Fruit fly (Drosophila melanogaster): ENCODE data around the gene CG33509.

CG33509 gene

DNA sequence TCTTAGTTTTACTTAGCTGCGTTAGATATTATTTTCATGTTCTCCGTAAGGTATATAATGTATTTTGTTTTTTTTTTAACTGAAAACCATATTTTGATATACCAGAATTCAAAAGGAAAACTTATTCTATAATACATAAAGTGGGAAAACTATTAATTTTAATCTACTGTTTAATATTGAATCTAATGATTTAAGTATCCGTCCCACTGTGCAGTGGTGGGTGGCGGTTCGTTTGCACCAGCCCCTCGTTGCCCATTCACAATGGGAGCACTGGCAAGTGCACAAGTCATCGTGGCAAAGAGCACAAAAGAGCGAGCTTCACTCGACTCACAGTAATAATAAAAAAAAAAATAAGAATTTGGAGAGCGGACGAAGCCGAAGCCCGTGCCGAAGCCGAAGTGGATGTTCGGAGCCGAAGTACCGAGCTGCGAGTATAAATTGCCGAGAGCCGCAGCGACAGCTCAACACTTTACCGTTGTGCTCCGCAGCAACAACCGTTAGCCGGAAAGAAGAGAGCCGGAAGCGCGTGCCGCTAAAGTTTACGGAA is 10.2 kb upstream of the CG33509 start, which contains the start of gene CG34136 (continued):
- TF ChIP-seq CG7928 (GFP tag; optimal IDR thresholded peaks at IDR 0.05) = no peak
- TF ChIP-seq tup (GFP tag; optimal IDR thresholded peaks at IDR 0.05) = no peak
- peak; percentile 11 for TF ChIP-seq CG15479 (GFP tag; optimal IDR thresholded peaks at IDR 0.05)
- no peak for TF ChIP-seq zen (tag; optimal IDR thresholded peaks at IDR 0.05)
- TF ChIP-seq CG3838 (GFP tag; optimal IDR thresholded peaks at IDR 0.05) = no peak
- no peak for TF ChIP-seq rib (GFP tag; IDR thresholded peaks at IDR 0.05)
- no peak for TF ChIP-seq CG11504 (tag; optimal IDR thresholded peaks at IDR 0.05)
- peak; percentile 18 for TF ChIP-seq Abd-B (GFP tag; optimal IDR thresholded peaks at IDR 0.05)
- no peak for TF ChIP-seq Mrtf (GFP tag; IDR thresholded peaks at IDR 0.05)
- no peak for TF ChIP-seq CG11696 (GFP tag; IDR thresholded peaks at IDR 0.05)
- peak; percentile 19 for TF ChIP-seq HHEX (GFP tag; optimal IDR thresholded peaks at IDR 0.05)
- TF ChIP-seq CG3726 (GFP tag; IDR thresholded peaks at IDR 0.05) = no peak
- TF ChIP-seq BtbVII (GFP tag; optimal IDR thresholded peaks at IDR 0.05) = peak; percentile 6
- no peak for TF ChIP-seq CG7786 (GFP tag; optimal IDR thresholded peaks at IDR 0.05)
- no peak for TF ChIP-seq bab2 (GFP tag; optimal IDR thresholded peaks at IDR 0.05)
- TF ChIP-seq Atf-2 (GFP tag; optimal IDR thresholded peaks at IDR 0.05) = peak; percentile 16
- TF ChIP-seq CG6654 (GFP tag; optimal IDR thresholded peaks at IDR 0.05) = no peak
- TF ChIP-seq tx (GFP tag; optimal IDR thresholded peaks at IDR 0.05) = no peak
- TF ChIP-seq pzg (GFP tag; optimal IDR thresholded peaks at IDR 0.05) = no peak
- no peak for TF ChIP-seq Rfx (GFP tag; IDR thresholded peaks at IDR 0.05)
- no peak for TF ChIP-seq gfzf (GFP tag; optimal IDR thresholded peaks at IDR 0.05)
- TF ChIP-seq Ptx1 (GFP tag; IDR thresholded peaks at IDR 0.05) = 0 out of 2 replicates have a peak, but pooled peaks have one; percentile 37
- TF ChIP-seq CG7963 (GFP tag; IDR thresholded peaks at IDR 0.05; ENCODE audit: partially characterized antibody) = no peak
- peak; percentile 6 for TF ChIP-seq CG6254 (GFP tag; optimal IDR thresholded peaks at IDR 0.05)
- no peak for TF ChIP-seq CG3847 (GFP tag; IDR thresholded peaks at IDR 0.05)
- no peak for TF ChIP-seq disco-r (GFP tag; optimal IDR thresholded peaks at IDR 0.05)
- TF ChIP-seq CG13287 (GFP tag; IDR thresholded peaks at IDR 0.05; ENCODE audit: partially characterized antibody) = no peak
- TF ChIP-seq D19B (GFP tag; optimal IDR thresholded peaks at IDR 0.05) = no peak
- TF ChIP-seq CG6813 (GFP tag; optimal IDR thresholded peaks at IDR 0.05) = peak; percentile 59
- no peak for TF ChIP-seq NC2α (GFP tag; optimal IDR thresholded peaks at IDR 0.05)
- no peak for TF ChIP-seq Antp (GFP tag; optimal IDR thresholded peaks at IDR 0.05)
- no peak for TF ChIP-seq trh (GFP tag; optimal IDR thresholded peaks at IDR 0.05)
- no peak for TF ChIP-seq yki (optimal IDR thresholded peaks at IDR 0.05)
- TF ChIP-seq CG1602 (GFP tag; optimal IDR thresholded peaks at IDR 0.05) = peak; percentile 3
- no peak for TF ChIP-seq nerfin-2 (GFP tag; IDR thresholded peaks at IDR 0.05; ENCODE audit: partially characterized antibody)
- TF ChIP-seq Stat92E (GFP tag; optimal IDR thresholded peaks at IDR 0.05) = no peak
- no peak for TF ChIP-seq CG5180 (GFP tag; optimal IDR thresholded peaks at IDR 0.05)
- peak; percentile 12 for TF ChIP-seq Fer1 (GFP tag; optimal IDR thresholded peaks at IDR 0.05)
- TF ChIP-seq zen2 (GFP tag; IDR thresholded peaks at IDR 0.05; ENCODE audit: partially characterized antibody) = 0 out of 3 replicates have a peak, but pooled peaks have one; percentile 5
- TF ChIP-seq usp (GFP tag; optimal IDR thresholded peaks at IDR 0.05) = no peak
- no peak; the same call in 2 of the 3 replicates for TF ChIP-seq CG11456 (GFP tag; IDR thresholded peaks at IDR 0.05)
- no peak for TF ChIP-seq vfl (GFP tag; optimal IDR thresholded peaks at IDR 0.05)
- TF ChIP-seq danr (GFP tag; IDR thresholded peaks at IDR 0.05) = no peak
- TF ChIP-seq Dip3 (GFP tag; optimal IDR thresholded peaks at IDR 0.05) = no peak
- TF ChIP-seq Dfd (GFP tag; optimal IDR thresholded peaks at IDR 0.05) = no peak
- no peak for TF ChIP-seq gce (GFP tag; IDR thresholded peaks at IDR 0.05)
- peak; percentile 24 for TF ChIP-seq CG17829 (tag; optimal IDR thresholded peaks at IDR 0.05)
- no peak for TF ChIP-seq CG14050 (GFP tag; IDR thresholded peaks at IDR 0.05)
- no peak for TF ChIP-seq pnt (GFP tag; optimal IDR thresholded peaks at IDR 0.05)
- no peak for TF ChIP-seq pum (GFP tag; optimal IDR thresholded peaks at IDR 0.05)
- no peak for TF ChIP-seq CG4360 (GFP tag; IDR thresholded peaks at IDR 0.05)
